Fruit fly (Drosophila melanogaster) whole organism, embryonic: ENCODE results near the gene MRP.
A peak's percentile ranks its signal among the peaks of the same experiment; 100 is the strongest.

Experiments
- B-H1 ChIP-seq: fragments of 200-800 bp; sonication (Bioruptor generic); IDR thresholded peaks from 3 replicates; pipeline ENCODE4 v1.3.6; 2022; ENCODE audit warnings: missing biosample characterization, missing genetic modification characterization
- B-H2 ChIP-seq: fragments of 200-800 bp; sonication (Bioruptor generic); optimal IDR thresholded peaks from 2 replicates; lab custom pipeline; 2018; ENCODE audit warnings: missing biosample characterization, mild to moderate bottlenecking, missing genetic modification characterization
- Bgb ChIP-seq: fragments of 200-800 bp; sonication (Bioruptor generic); IDR thresholded peaks from 2 replicates; pipeline ENCODE4 v1.3.6; 2022; ENCODE audit warnings: missing biosample characterization, missing genetic modification characterization; ENCODE audit not compliant: partially characterized antibody
- Blimp-1 ChIP-seq: fragments of 200-800 bp; sonication (Bioruptor generic); optimal IDR thresholded peaks from 3 replicates; lab custom pipeline; 2018; ENCODE audit warnings: missing biosample characterization, missing genetic modification characterization, mild to moderate bottlenecking, moderate library complexity, missing genetic modification reagents
- CG10267 ChIP-seq: fragments of 200-800 bp; sonication (Bioruptor generic); optimal IDR thresholded peaks from 2 replicates; lab custom pipeline; 2018; ENCODE audit warnings: missing biosample characterization, mild to moderate bottlenecking, missing genetic modification characterization, moderate library complexity
- CG11093 ChIP-seq: fragments of 200-800 bp; sonication (Bioruptor generic); IDR thresholded peaks from 3 replicates; pipeline ENCODE4 v1.3.6; 2022; ENCODE audit warnings: missing biosample characterization, missing genetic modification characterization
- CG12071 ChIP-seq: fragments of 200-800 bp; sonication (Bioruptor generic); optimal IDR thresholded peaks from 3 replicates; lab custom pipeline; 2018; ENCODE audit warnings: missing biosample characterization, mild to moderate bottlenecking, missing genetic modification characterization
- CG13287 ChIP-seq: fragments of 200-800 bp; sonication (Bioruptor generic); IDR thresholded peaks from 2 replicates; pipeline ENCODE4 v1.3.6; 2022; ENCODE audit warnings: missing biosample characterization, missing genetic modification characterization; ENCODE audit not compliant: partially characterized antibody
- CG15269 ChIP-seq: fragments of 200-800 bp; sonication (Bioruptor generic); optimal IDR thresholded peaks from 2 replicates; lab custom pipeline; 2018; ENCODE audit warnings: missing biosample characterization, mild to moderate bottlenecking, missing genetic modification characterization, moderate library complexity
- CG15514 ChIP-seq: fragments of 200-800 bp; sonication (Bioruptor generic); optimal IDR thresholded peaks from 3 replicates; lab custom pipeline; 2017; ENCODE audit warnings: missing biosample characterization, missing genetic modification characterization, mild to moderate bottlenecking, moderate library complexity, missing genetic modification reagents
- CG1603 ChIP-seq: fragments of 200-800 bp; sonication (Bioruptor generic); optimal IDR thresholded peaks from 2 replicates; lab custom pipeline; 2019; ENCODE audit warnings: missing biosample characterization, mild to moderate bottlenecking, missing genetic modification characterization, moderate library complexity
- CG16813 ChIP-seq: fragments of 200-800 bp; sonication (Bioruptor generic); IDR thresholded peaks from 3 replicates; pipeline ENCODE4 v1.3.6; 2022; ENCODE audit warnings: missing biosample characterization, missing genetic modification characterization; ENCODE audit not compliant: partially characterized antibody
- CG17829 ChIP-seq: fragments of 200-800 bp; optimal IDR thresholded peaks from 2 replicates; lab custom pipeline; 2019; ENCODE audit warnings: missing biosample characterization, mild to moderate bottlenecking, missing genetic modification characterization, moderate library complexity
- CG18262 ChIP-seq: fragments of 200-800 bp; optimal IDR thresholded peaks from 3 replicates; lab custom pipeline; 2019; ENCODE audit warnings: missing biosample characterization, mild to moderate bottlenecking, missing genetic modification characterization, moderate library complexity
- CG2116 ChIP-seq: fragments of 200-800 bp; sonication (Bioruptor generic); optimal IDR thresholded peaks from 3 replicates; lab custom pipeline; 2018; ENCODE audit warnings: missing biosample characterization, mild to moderate bottlenecking, missing genetic modification characterization
- CG3281 ChIP-seq: fragments of 200-800 bp; sonication (Bioruptor generic); optimal IDR thresholded peaks from 3 replicates; lab custom pipeline; 2017; ENCODE audit warnings: missing biosample characterization, mild to moderate bottlenecking, missing genetic modification characterization
- CG3995 ChIP-seq: fragments of 200-800 bp; sonication (Bioruptor generic); optimal IDR thresholded peaks from 3 replicates; lab custom pipeline; 2016; ENCODE audit warnings: missing biosample characterization, missing genetic modification characterization
- CG4617 ChIP-seq: fragments of 200-800 bp; sonication (Bioruptor generic); optimal IDR thresholded peaks from 3 replicates; lab custom pipeline; 2016; ENCODE audit warnings: missing biosample characterization, missing genetic modification characterization, borderline replicate concordance
- CG6654 ChIP-seq: fragments of 200-800 bp; sonication (Bioruptor generic); optimal IDR thresholded peaks from 2 replicates; lab custom pipeline; 2017; ENCODE audit warnings: missing biosample characterization, mild to moderate bottlenecking, missing genetic modification characterization
- CG8359 ChIP-seq: fragments of 200-800 bp; sonication (Bioruptor generic); optimal IDR thresholded peaks from 2 replicates; lab custom pipeline; 2017; ENCODE audit warnings: missing biosample characterization, mild to moderate bottlenecking, missing genetic modification characterization, borderline replicate concordance
- CrebB ChIP-seq: fragments of 200-800 bp; sonication (Bioruptor generic); optimal IDR thresholded peaks from 3 replicates; lab custom pipeline; 2018; ENCODE audit warnings: missing biosample characterization, mild to moderate bottlenecking, missing genetic modification characterization
- Dip3 ChIP-seq: fragments of 200-800 bp; sonication (Bioruptor generic); optimal IDR thresholded peaks from 3 replicates; lab custom pipeline; 2016; ENCODE audit warnings: missing biosample characterization, missing genetic modification characterization
- Dll ChIP-seq: fragments of 200-800 bp; sonication (Bioruptor generic); IDR thresholded peaks from 4 replicates; pipeline ENCODE4 v1.3.6; 2022; ENCODE audit warnings: missing biosample characterization, missing genetic modification characterization; ENCODE audit not compliant: partially characterized antibody
- Doc2 ChIP-seq: fragments of 200-800 bp; sonication (Bioruptor generic); IDR thresholded peaks from 2 replicates; pipeline ENCODE4 v1.3.6; 2022; ENCODE audit warnings: missing biosample characterization, missing genetic modification characterization
- E2f2 ChIP-seq: fragments of 200-800 bp; sonication (Bioruptor generic); IDR thresholded peaks from 2 replicates; pipeline ENCODE4 v1.3.6; 2022; ENCODE audit warnings: missing biosample characterization, missing genetic modification characterization
- Ets97D ChIP-seq: fragments of 200-800 bp; sonication (Bioruptor generic); optimal IDR thresholded peaks from 3 replicates; lab custom pipeline; 2016; ENCODE audit warnings: missing biosample characterization, missing genetic modification characterization
- Pdp1 ChIP-seq, 2 experiments: fragments of 200-800 bp; sonication (Bioruptor generic); optimal IDR thresholded peaks; 3 replicates each; lab custom pipeline; 2016; ENCODE audit warnings: missing biosample characterization in 2 of 2, missing genetic modification characterization in 2 of 2, mild to moderate bottlenecking in 1 of 2, moderate library complexity in 1 of 2
- Sin3A ChIP-seq: fragments of >200 bp; optimal IDR thresholded peaks from 2 replicates; lab custom pipeline; 2018
- Stat92E ChIP-seq, 3 experiments: fragments of >200 bp in 2 of 3; fragments of 200-800 bp in 1 of 3; sonication (Bioruptor generic) in 1 of 3; optimal IDR thresholded peaks; 2 replicates each; lab custom pipeline; 2017 to 2019; ENCODE audit warnings: missing biosample characterization in 3 of 3, missing genetic modification characterization in 3 of 3, mild to moderate bottlenecking in 1 of 3, moderate library complexity in 1 of 3
- cato ChIP-seq: fragments of 200-800 bp; sonication (Bioruptor generic); optimal IDR thresholded peaks from 2 replicates; lab custom pipeline; 2016; ENCODE audit warnings: missing biosample characterization, missing genetic modification characterization, borderline replicate concordance
- dm ChIP-seq: fragments of 200-800 bp; sonication (Bioruptor generic); optimal IDR thresholded peaks from 3 replicates; lab custom pipeline; 2016; ENCODE audit warnings: missing biosample characterization, missing genetic modification characterization
- dpn ChIP-seq, 2 experiments: fragments of 200-800 bp; sonication (Bioruptor generic); optimal IDR thresholded peaks; 3 replicates each; lab custom pipeline; 2016; ENCODE audit warnings: missing biosample characterization in 2 of 2, missing genetic modification characterization in 2 of 2
- emc ChIP-seq: fragments of 200-800 bp; sonication (Bioruptor generic); optimal IDR thresholded peaks from 2 replicates; lab custom pipeline; 2016; ENCODE audit warnings: missing biosample characterization, missing genetic modification characterization
- exex ChIP-seq: fragments of 200-800 bp; sonication (Bioruptor generic); optimal IDR thresholded peaks from 4 replicates; lab custom pipeline; 2018; ENCODE audit warnings: missing biosample characterization, mild to moderate bottlenecking, missing genetic modification characterization, moderate library complexity
- gfzf ChIP-seq: fragments of 200-800 bp; sonication (Bioruptor generic); optimal IDR thresholded peaks from 2 replicates; lab custom pipeline; 2016; ENCODE audit warnings: missing biosample characterization, mild to moderate bottlenecking, missing genetic modification characterization, moderate library complexity
- her ChIP-seq: fragments of 200-800 bp; sonication (Bioruptor generic); optimal IDR thresholded peaks from 2 replicates; lab custom pipeline; 2016; ENCODE audit warnings: missing biosample characterization, missing genetic modification characterization
- klu ChIP-seq: fragments of 200-800 bp; sonication (Bioruptor generic); IDR thresholded peaks from 2 replicates; pipeline ENCODE4 v1.3.6; 2022; ENCODE audit warnings: missing biosample characterization, missing genetic modification characterization
- knrl ChIP-seq: fragments of 200-800 bp; sonication (Bioruptor generic); IDR thresholded peaks from 3 replicates; pipeline ENCODE4 v1.3.6; 2022; ENCODE audit warnings: missing biosample characterization, missing genetic modification characterization; ENCODE audit not compliant: partially characterized antibody
- mirr ChIP-seq: fragments of 200-800 bp; sonication (Bioruptor generic); optimal IDR thresholded peaks from 3 replicates; lab custom pipeline; 2018; ENCODE audit warnings: missing biosample characterization, mild to moderate bottlenecking, missing genetic modification characterization
- nerfin-2 ChIP-seq: fragments of 200-800 bp; sonication (Bioruptor generic); IDR thresholded peaks from 2 replicates; pipeline ENCODE4 v1.3.6; 2022; ENCODE audit warnings: missing biosample characterization, missing genetic modification characterization; ENCODE audit not compliant: partially characterized antibody
- sens ChIP-seq: fragments of 200-800 bp; sonication (Bioruptor generic); peaks from one replicate; lab custom pipeline; 2016; ENCODE audit warnings: missing biosample characterization, missing genetic modification characterization
- slp2 ChIP-seq: fragments of 200-800 bp; sonication (Bioruptor generic); optimal IDR thresholded peaks from 2 replicates; lab custom pipeline; 2016; ENCODE audit warnings: missing biosample characterization, missing genetic modification characterization
- stwl ChIP-seq: fragments of 200-800 bp; sonication (Bioruptor generic); optimal IDR thresholded peaks from 3 replicates; lab custom pipeline; 2018; ENCODE audit warnings: missing biosample characterization, mild to moderate bottlenecking, missing genetic modification characterization, moderate library complexity
- trem ChIP-seq: fragments of 200-800 bp; optimal IDR thresholded peaks from 3 replicates; lab custom pipeline; 2019; ENCODE audit warnings: missing biosample characterization, mild to moderate bottlenecking, missing genetic modification characterization, moderate library complexity
- vvl ChIP-seq: fragments of 200-800 bp; sonication (Bioruptor generic); IDR thresholded peaks from 2 replicates; pipeline ENCODE4 v1.3.6; 2022; ENCODE audit warnings: missing biosample characterization, missing genetic modification characterization

Gene MRP

DNA sequence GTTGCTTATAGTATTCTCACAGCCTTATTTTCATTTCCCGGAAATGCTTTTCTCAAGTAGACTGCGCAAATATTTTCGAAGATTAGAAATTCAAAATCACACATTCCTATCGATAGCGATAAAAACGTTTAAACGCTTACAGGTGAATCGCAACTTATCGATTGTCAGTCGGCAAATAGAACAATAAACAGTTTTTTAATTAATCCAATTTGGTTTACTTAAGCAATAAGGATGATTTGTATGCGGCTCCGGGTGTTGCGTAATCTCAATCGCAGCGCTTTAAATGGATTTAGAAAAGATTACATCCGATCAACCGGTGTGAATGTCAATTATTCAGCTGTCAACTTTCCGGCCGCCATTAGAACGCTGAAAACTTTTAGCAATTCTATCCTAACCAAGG is 11.3 kb upstream of the MRP start, which contains the start of the genes CG6180 and CG15484 (continued):
- TF ChIP-seq Bgb (GFP tag; lab: Robert Waterston, UW) = 0 out of 2 replicates have a peak, but pooled peaks have one; percentile 23
- TF ChIP-seq CG18262 = no peak
- TF ChIP-seq CG6654 (GFP tag; lab: Kevin White, UChicago) = no peak
- peak; percentile 16 for TF ChIP-seq exex (tag; lab: Kevin White, UChicago)
- peak; percentile 63 for TF ChIP-seq CG13287 (GFP tag; lab: Robert Waterston, UW)
- TF ChIP-seq Ets97D = peak; percentile 91
- TF ChIP-seq CG8359 (GFP tag; lab: Kevin White, UChicago) = no peak
- peak; percentile 51; the same call in 1 of the 3 replicates for TF ChIP-seq CG16813 (GFP tag; lab: Robert Waterston, UW)
- peak; percentile 70 for TF ChIP-seq sens (GFP tag; lab: Kevin White, UChicago)
- TF ChIP-seq Dip3 (GFP tag; lab: Kevin White, UChicago) = no peak

DNA sequence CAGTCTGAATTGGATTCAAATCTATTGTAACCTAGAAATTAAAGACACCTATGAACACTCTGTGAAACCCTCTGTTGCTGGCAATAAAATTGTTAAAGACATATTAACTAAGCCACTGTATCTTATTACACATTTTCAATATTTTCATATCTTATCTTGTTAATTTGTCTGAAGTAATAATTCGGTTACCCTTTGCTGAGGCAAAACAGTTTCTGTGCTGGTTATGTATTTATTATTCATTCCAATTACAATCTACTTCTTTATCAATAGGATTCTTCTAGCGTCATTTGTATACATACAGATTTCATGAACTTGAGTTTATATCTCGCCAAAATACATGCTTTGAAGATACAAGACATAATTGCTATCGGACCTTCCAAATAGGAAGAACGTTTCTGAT is 10.3 kb upstream of the MRP start:
- TF ChIP-seq cato (GFP tag; lab: Kevin White, UChicago) (no peak), Pdp1 (GFP tag; optimal IDR thresholded peaks at IDR 0.05; lab: Kevin White, UChicago) (peak in 1 of 2 experiments; percentile 72), exex (tag; lab: Kevin White, UChicago) (peak; percentile 88), CG12071 (GFP tag; lab: Kevin White, UChicago) (no peak), B-H1 (GFP tag; lab: Robert Waterston, UW) (no peak), mirr (GFP tag; lab: Kevin White, UChicago) (peak; percentile 82), Blimp-1 (GFP tag; lab: Kevin White, UChicago) (no peak)

DNA sequence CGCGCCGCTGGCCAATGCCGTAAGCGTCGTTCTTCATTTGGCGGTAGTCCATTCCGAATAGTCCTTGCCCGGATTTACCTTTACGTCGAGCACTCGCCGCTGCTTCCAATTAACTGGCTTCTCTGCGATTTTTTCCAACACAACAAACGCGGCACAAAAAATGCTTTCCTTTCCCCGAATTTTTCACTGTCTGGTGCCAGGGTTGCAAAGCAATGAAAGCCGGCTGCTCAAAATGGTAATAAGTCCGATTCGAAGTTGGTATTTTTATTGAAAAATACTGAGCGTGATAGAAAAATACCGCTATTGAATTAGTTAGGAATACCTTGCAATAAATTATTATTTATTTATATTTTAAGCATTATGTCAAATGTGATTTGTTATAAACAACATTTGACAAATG is 6.6 kb upstream of the MRP start:
- peak; percentile 68 for TF ChIP-seq gfzf (GFP tag; lab: Kevin White, UChicago)
- TF ChIP-seq E2f2 = peak; percentile 26; the same call in 1 of the 2 replicates
- TF ChIP-seq vvl (GFP tag; lab: Robert Waterston, UW) = peak; percentile 47
- 0 out of 4 replicates have a peak, but pooled peaks have one; percentile 48 for TF ChIP-seq Dll
- no peak for TF ChIP-seq her (GFP tag; lab: Kevin White, UChicago)
- no peak for TF ChIP-seq B-H2
- TF ChIP-seq dpn (GFP tag; optimal IDR thresholded peaks at IDR 0.05; lab: Kevin White, UChicago) = peak in 1 of 2 experiments; percentile 18
- peak; percentile 41 for TF ChIP-seq sens (GFP tag; lab: Kevin White, UChicago)
- no peak for TF ChIP-seq CrebB (tag; lab: Kevin White, UChicago)
- peak in 1 of 3 experiments; percentile 7 for TF ChIP-seq Stat92E (GFP tag; optimal IDR thresholded peaks at IDR 0.05; lab: Kevin White, UChicago)
- 0 out of 3 replicates have a peak, but pooled peaks have one; percentile 3 for TF ChIP-seq knrl (GFP tag; lab: Robert Waterston, UW)
- peak; percentile 64 for TF ChIP-seq CG10267 (tag; lab: Kevin White, UChicago)
- TF ChIP-seq trem = peak; percentile 69
- TF ChIP-seq Doc2 = no peak
- peak in 1 of 2 experiments; percentile 6 for TF ChIP-seq Pdp1 (GFP tag; optimal IDR thresholded peaks at IDR 0.05; lab: Kevin White, UChicago)
- no peak for TF ChIP-seq emc (GFP tag; lab: Kevin White, UChicago)
- TF ChIP-seq dm = peak; percentile 2
- TF ChIP-seq CG3281 (GFP tag; lab: Kevin White, UChicago) = peak; percentile 82
- peak; percentile 33 for TF ChIP-seq Sin3A (lab: Kevin White, UChicago)
- peak; percentile 45 for TF ChIP-seq CG3995 (GFP tag; lab: Kevin White, UChicago)
- TF ChIP-seq CG17829 (tag; lab: Kevin White, UChicago) = peak; percentile 52
- TF ChIP-seq CG11093 = no peak
- peak; percentile 11; the same call in 1 of the 2 replicates for TF ChIP-seq nerfin-2
- TF ChIP-seq stwl = peak; percentile 84
- peak; percentile 93 for TF ChIP-seq CG2116 (GFP tag; lab: Kevin White, UChicago)
- TF ChIP-seq CG1603 (tag; lab: Kevin White, UChicago) = peak; percentile 62
- TF ChIP-seq CG15514 = peak; percentile 50
- no peak for TF ChIP-seq slp2 (GFP tag; lab: Kevin White, UChicago)
- no peak for TF ChIP-seq klu
- TF ChIP-seq CG4617 (GFP tag; lab: Kevin White, UChicago) = peak; percentile 73
- TF ChIP-seq CG15269 = no peak
